Fruit fly (Drosophila melanogaster): ENCODE data around the gene OdsH.

OdsH gene

DNA sequence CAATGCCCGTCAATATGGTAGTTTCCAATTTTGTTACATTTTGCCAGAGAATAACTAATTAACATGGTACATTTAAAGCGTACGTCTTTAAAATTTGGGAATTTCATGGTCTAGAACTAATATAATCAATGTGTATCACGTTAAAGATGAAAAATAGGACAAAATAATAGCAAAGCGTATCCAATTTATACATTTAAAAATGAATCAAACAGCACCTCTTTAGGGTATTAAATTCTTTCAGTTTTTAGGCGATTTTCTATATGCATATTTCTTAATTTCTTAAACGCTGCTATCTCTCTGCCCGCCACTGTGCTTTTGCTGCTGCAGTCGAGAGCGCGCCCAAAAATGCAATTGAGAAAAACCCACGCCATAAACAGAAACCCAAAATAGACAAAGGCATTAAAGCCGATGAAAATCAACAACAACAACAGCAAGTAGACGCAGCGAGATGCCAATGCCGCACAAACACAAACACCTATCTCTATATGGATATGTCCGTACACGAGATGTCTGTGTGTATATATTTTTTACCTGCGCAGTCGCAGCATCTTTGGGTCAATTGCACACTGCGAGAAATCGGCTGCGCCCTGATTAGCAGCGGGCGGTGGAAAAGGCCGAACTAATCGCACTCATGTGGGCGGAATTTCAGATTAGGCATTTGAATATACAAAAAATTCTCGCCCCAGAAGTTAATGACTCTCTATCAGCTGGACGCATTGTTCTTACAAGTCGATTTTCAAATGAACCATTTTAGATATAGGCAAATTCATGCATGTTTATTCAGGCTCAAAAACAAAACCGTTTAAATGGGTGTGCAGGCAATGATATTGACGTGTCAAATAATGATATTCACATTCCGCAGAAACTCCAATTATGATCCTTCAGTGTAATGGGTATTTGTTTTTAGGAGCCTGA, 38.5 kb downstream of the OdsH start (continued):
- TF ChIP-seq croc (GFP tag; conservative IDR thresholded peaks at IDR 0.05) (peak; percentile 65), Doc2 (GFP tag; IDR thresholded peaks at IDR 0.05) (no peak), CG32767 (GFP tag; IDR thresholded peaks at IDR 0.05) (no peak), CG17328 (GFP tag; IDR thresholded peaks at IDR 0.05) (peak; percentile 60), CG2116 (GFP tag; optimal IDR thresholded peaks at IDR 0.05) (no peak), aop (GFP tag; IDR thresholded peaks at IDR 0.05) (no peak), salm (tag; optimal IDR thresholded peaks at IDR 0.05) (peak; percentile 50), gce (GFP tag; IDR thresholded peaks at IDR 0.05) (no peak), CG3995 (GFP tag; optimal IDR thresholded peaks at IDR 0.05) (no peak), stc (GFP tag; IDR thresholded peaks at IDR 0.05) (no peak), ssp (GFP tag; IDR thresholded peaks at IDR 0.05) (no peak), CG18262 (tag; optimal IDR thresholded peaks at IDR 0.05) (peak; percentile 91), Abd-B (GFP tag; optimal IDR thresholded peaks at IDR 0.05) (peak; percentile 39), jumu (GFP tag; optimal IDR thresholded peaks at IDR 0.05) (peak; percentile 18), CG7987 (GFP tag; optimal IDR thresholded peaks at IDR 0.05) (no peak), mirr (GFP tag; optimal IDR thresholded peaks at IDR 0.05) (no peak), B-H2 (GFP tag; optimal IDR thresholded peaks at IDR 0.05) (no peak), gfzf (GFP tag; optimal IDR thresholded peaks at IDR 0.05) (no peak), pan (optimal IDR thresholded peaks at IDR 0.05) (no peak), pan (GFP tag; optimal IDR thresholded peaks at IDR 0.05 in 1 of 2, IDR thresholded peaks at IDR 0.05 in 1 of 2) (peak in 1 of 2 experiments; percentile 9), CG6683 (GFP tag; optimal IDR thresholded peaks at IDR 0.05) (no peak), unpg (GFP tag; optimal IDR thresholded peaks at IDR 0.05) (peak; percentile 64), CG14710 (tag; optimal IDR thresholded peaks at IDR 0.05) (peak; percentile 85), kay (GFP tag; optimal IDR thresholded peaks at IDR 0.05) (peak; percentile 10), CG6654 (GFP tag; optimal IDR thresholded peaks at IDR 0.05) (peak; percentile 44), ind (GFP tag; optimal IDR thresholded peaks at IDR 0.05) (no peak), Oaz (GFP tag; IDR thresholded peaks at IDR 0.05) (no peak), CG17568 (GFP tag; optimal IDR thresholded peaks at IDR 0.05) (peak; percentile 33), Adf1 (GFP tag; IDR thresholded peaks at IDR 0.05) (no peak), CG43689 (GFP tag; IDR thresholded peaks at IDR 0.05) (no peak), CG1024 (GFP tag; IDR thresholded peaks at IDR 0.05) (peak; percentile 34; the same call in 1 of the 2 replicates), gsb-n (tag; optimal IDR thresholded peaks at IDR 0.05) (peak; percentile 63), CG13624 (GFP tag; optimal IDR thresholded peaks at IDR 0.05) (no peak), CG15601 (tag; optimal IDR thresholded peaks at IDR 0.05) (peak; percentile 77), CG2889 (GFP tag; IDR thresholded peaks at IDR 0.05) (no peak), bowl (GFP tag; IDR thresholded peaks at IDR 0.05) (no peak), CG17912 (GFP tag; optimal IDR thresholded peaks at IDR 0.05) (no peak)

DNA sequence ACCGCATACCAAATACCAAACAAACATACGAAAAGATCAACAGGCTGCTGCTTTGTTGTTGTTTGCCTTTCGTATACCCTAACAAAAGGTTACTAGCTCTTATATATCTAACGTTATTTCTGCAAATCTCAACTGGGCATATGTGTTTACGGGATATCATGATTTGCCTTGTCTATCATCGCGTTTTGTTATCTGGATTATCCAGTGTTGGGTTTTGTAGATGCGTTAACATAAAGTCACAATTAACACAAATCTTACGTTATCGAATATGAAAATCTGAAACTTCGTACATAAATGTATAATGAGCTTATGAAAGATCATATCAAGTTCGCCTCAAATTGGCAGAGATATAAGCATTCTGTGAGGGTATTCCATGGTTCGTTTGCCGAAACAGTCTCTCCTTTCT, 39.4 kb downstream of the OdsH start:
- TF ChIP-seq CG4730 (GFP tag; IDR thresholded peaks at IDR 0.05) = no peak
- TF ChIP-seq Fer3 (tag; optimal IDR thresholded peaks at IDR 0.05) = no peak
- TF ChIP-seq jumu (GFP tag; optimal IDR thresholded peaks at IDR 0.05) = peak; percentile 7
- TF ChIP-seq CG6813 (GFP tag; optimal IDR thresholded peaks at IDR 0.05) = peak; percentile 35
- peak; percentile 3 for TF ChIP-seq dmrt99B (tag; optimal IDR thresholded peaks at IDR 0.05)
- TF ChIP-seq lola (GFP tag; optimal IDR thresholded peaks at IDR 0.05) = peak in 1 of 3 experiments; percentile 75
- no peak for TF ChIP-seq ham (GFP tag; IDR thresholded peaks at IDR 0.05)
- peak; percentile 43 for TF ChIP-seq CG13775 (GFP tag; optimal IDR thresholded peaks at IDR 0.05)
- TF ChIP-seq D (optimal IDR thresholded peaks at IDR 0.05) = no peak
- TF ChIP-seq D (GFP tag; optimal IDR thresholded peaks at IDR 0.05) = no peak
- peak; percentile 34 for TF ChIP-seq pum (GFP tag; optimal IDR thresholded peaks at IDR 0.05)
- peak; percentile 34 for TF ChIP-seq grau (tag; optimal IDR thresholded peaks at IDR 0.05)
- TF ChIP-seq sob (GFP tag; IDR thresholded peaks at IDR 0.05) = no peak
- TF ChIP-seq org-1 (GFP tag; optimal IDR thresholded peaks at IDR 0.05) = peak; percentile 14
- TF ChIP-seq Usf (GFP tag; optimal IDR thresholded peaks at IDR 0.05) = peak; percentile 22
- TF ChIP-seq sens (GFP tag) = peak; percentile 88
